Worm (Caenorhabditis elegans): ENCODE results near the gene Y105C5B.25.

Y105C5B.25 gene

ce11 chrIV:16169443-16170105 is 22.6 kb upstream of the Y105C5B.25 start:
- TF ChIP-seq php-3 (GFP tag; IDR thresholded peaks at IDR 0.05) (0 out of 2 replicates have a peak, but pooled peaks have one; percentile 15), nhr-28 (tag; optimal IDR thresholded peaks at IDR 0.05) (peak; percentile 73), zfp-3 (GFP tag; conservative IDR thresholded peaks at IDR 0.05) (peak; percentile 57; the same call in 1 of the 2 replicates), nhr-10 (tag; optimal IDR thresholded peaks at IDR 0.05) (peak; percentile 62), T26A8.4 (GFP tag; IDR thresholded peaks at IDR 0.05) (peak; percentile 37; the same call in 1 of the 2 replicates), dmd-8 (GFP tag; IDR thresholded peaks at IDR 0.05) (0 out of 2 replicates have a peak, but pooled peaks have one; percentile 28), Y75B8A.6 (GFP tag; IDR thresholded peaks at IDR 0.05) (0 out of 2 replicates have a peak, but pooled peaks have one; percentile 43), nhr-25 (tag; optimal IDR thresholded peaks at IDR 0.05; ENCODE audit: borderline replicate concordance, insufficient read depth) (peak; percentile 17), hlh-11 (tag; optimal IDR thresholded peaks at IDR 0.05) (peak; percentile 72), unc-62 (GFP tag; optimal IDR thresholded peaks at IDR 0.05 in 1 of 2) (peak in 1 of 2 experiments; percentile 86), unc-62 (tag; optimal IDR thresholded peaks at IDR 0.05) (no peak), mep-1 (tag; optimal IDR thresholded peaks at IDR 0.05) (peak; percentile 18), pha-4 (GFP tag; IDR thresholded peaks at IDR 0.05) (peak; percentile 10), pha-4 (tag; optimal IDR thresholded peaks at IDR 0.05) (no peak), ztf-11 (tag; optimal IDR thresholded peaks at IDR 0.05) (no peak), dmd-6 (GFP tag; IDR thresholded peaks at IDR 0.05) (peak; percentile 23), vab-7 (GFP tag; IDR thresholded peaks at IDR 0.05) (0 out of 2 replicates have a peak, but pooled peaks have one; percentile 6), gei-8 (GFP tag; optimal IDR thresholded peaks at IDR 0.05) (peak; percentile 51), daf-16 (GFP tag; optimal IDR thresholded peaks at IDR 0.05) (no peak), daf-16 (tag; optimal IDR thresholded peaks at IDR 0.05) (peak; percentile 56), hlh-30 (tag; optimal IDR thresholded peaks at IDR 0.05; ENCODE audit: insufficient read depth) (peak; percentile 49), mxl-3 (GFP tag; optimal IDR thresholded peaks at IDR 0.05) (peak; percentile 42), ZK337.2 (GFP tag; IDR thresholded peaks at IDR 0.05) (no peak; the same call in 1 of the 2 replicates), mdl-1 (tag; optimal IDR thresholded peaks at IDR 0.05) (peak in 1 of 2 experiments; percentile 14), dve-1 (tag; optimal IDR thresholded peaks at IDR 0.05; ENCODE audit: insufficient read depth) (peak; percentile 61), aha-1 (tag) (peak; percentile 97), F26F4.8 (GFP tag; conservative IDR thresholded peaks at IDR 0.05) (no peak), nhr-48 (tag; optimal IDR thresholded peaks at IDR 0.05) (peak; percentile 11), lin-39 (tag; optimal IDR thresholded peaks at IDR 0.05) (no peak), zip-2 (tag; optimal IDR thresholded peaks at IDR 0.05) (no peak), ama-1 (optimal IDR thresholded peaks at IDR 0.05) (peak; percentile 26), spr-3 (GFP tag; optimal IDR thresholded peaks at IDR 0.05) (no peak), F49E8.2 (tag; optimal IDR thresholded peaks at IDR 0.05; ENCODE audit: borderline replicate concordance) (no peak)

DNA sequence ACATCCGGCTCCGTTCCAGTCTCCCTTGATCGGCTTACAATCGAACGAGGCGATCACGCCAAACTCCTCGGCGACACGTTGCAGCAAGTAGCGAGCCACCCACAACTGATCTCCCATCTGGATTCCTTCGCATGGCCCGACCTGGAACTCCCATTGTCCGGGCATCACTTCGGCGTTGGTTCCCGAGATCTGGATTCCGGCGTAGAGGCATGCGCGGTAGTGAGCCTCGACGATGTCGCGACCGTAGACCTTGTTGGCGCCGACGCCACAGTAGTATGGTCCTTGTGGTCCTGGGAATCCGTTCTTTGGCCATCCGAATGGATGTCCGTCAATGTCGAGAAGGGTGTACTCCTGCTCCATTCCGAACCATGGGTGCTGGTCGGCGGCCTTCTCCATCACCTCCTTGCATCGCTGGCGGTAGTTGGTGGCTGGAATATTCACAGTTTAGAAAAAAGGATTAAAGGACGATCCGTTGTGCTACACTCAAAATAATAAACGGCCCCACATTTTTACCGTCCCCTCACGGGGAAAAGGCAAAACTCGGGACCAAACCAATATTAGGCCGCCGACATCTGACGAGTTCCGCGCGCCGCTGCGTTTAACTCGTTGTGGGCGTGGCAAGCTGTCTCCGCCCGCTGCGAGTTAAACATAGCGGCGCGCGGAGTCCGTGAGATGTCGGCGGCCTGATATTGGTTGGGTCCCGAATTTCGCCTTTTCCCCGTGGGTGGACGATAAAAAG is 21.9 kb upstream of the Y105C5B.25 start:
- TF ChIP-seq mxl-3 (GFP tag; optimal IDR thresholded peaks at IDR 0.05) (no peak), pha-4 (GFP tag; IDR thresholded peaks at IDR 0.05) (peak; percentile 53; the same call in 1 of the 2 replicates), pha-4 (tag; optimal IDR thresholded peaks at IDR 0.05) (no peak), Y5F2A.4 (GFP tag; optimal IDR thresholded peaks at IDR 0.05) (no peak), madf-5 (GFP tag; IDR thresholded peaks at IDR 0.05) (0 out of 4 replicates have a peak, but pooled peaks of 1 of the 2 experiments have one; percentile 64), ceh-32 (tag; optimal IDR thresholded peaks at IDR 0.05; ENCODE audit: poor library complexity) (no peak), fos-1 (tag; optimal IDR thresholded peaks at IDR 0.05) (no peak), ZK337.2 (GFP tag; IDR thresholded peaks at IDR 0.05) (no peak), skn-1 (tag; optimal IDR thresholded peaks at IDR 0.05) (no peak), lin-1 (GFP tag; IDR thresholded peaks at IDR 0.05) (no peak), aly-2 (tag; optimal IDR thresholded peaks at IDR 0.05) (no peak), jun-1 (tag; optimal IDR thresholded peaks at IDR 0.05) (no peak), F10B5.3 (tag; optimal IDR thresholded peaks at IDR 0.05) (no peak), nhr-102 (tag; optimal IDR thresholded peaks at IDR 0.05) (peak; percentile 6), lir-3 (tag; optimal IDR thresholded peaks at IDR 0.05) (no peak), ceh-28 (tag; optimal IDR thresholded peaks at IDR 0.05) (no peak), unc-130 (GFP tag; optimal IDR thresholded peaks at IDR 0.05) (no peak), lin-38 (GFP tag; IDR thresholded peaks at IDR 0.05) (peak; percentile 23), set-16 (GFP tag; IDR thresholded peaks at IDR 0.05) (peak; percentile 76), pqm-1 (tag; optimal IDR thresholded peaks at IDR 0.05) (no peak)
